Worm (Caenorhabditis elegans): Measurements from ENCODE around the gene pgl-3.
"Not testable (repeated sequence)": the region's sequence is repeated elsewhere in the genome, so short reads cannot be mapped to it uniquely, and the experiment has no call there.

Gene pgl-3

ce11 chrV:4760674-4761073 is 4.9 kb downstream of the pgl-3 start, which contains the start of gene bgnt-1.4:
TSS of gene bgnt-1.4 (plus strand) at chrV:4760974.
- not testable (repeated sequence) for TF ChIP-seq crh-2, nhr-21, nhr-77 (tag; optimal IDR thresholded peaks at IDR 0.05)

ce11 chrV:4766501-4766900 is 10.7 kb downstream of the pgl-3 start, which contains the start of gene C18G1.8:
TSS of gene C18G1.8 (minus strand) at chrV:4766601.
- no peak for TF ChIP-seq C34F6.9 (tag; optimal IDR thresholded peaks at IDR 0.05)
- no peak for TF ChIP-seq nhr-25 (tag; optimal IDR thresholded peaks at IDR 0.05)
- no peak for TF ChIP-seq lin-11 (tag; optimal IDR thresholded peaks at IDR 0.05)
- no peak for TF ChIP-seq lsy-2 (tag; optimal IDR thresholded peaks at IDR 0.05)
- TF ChIP-seq unc-62 (GFP tag; optimal IDR thresholded peaks at IDR 0.05): no peak
- no peak for TF ChIP-seq nhr-11 (tag; optimal IDR thresholded peaks at IDR 0.05)
- no peak for TF ChIP-seq ZK546.5 (tag; optimal IDR thresholded peaks at IDR 0.05)
- no peak for TF ChIP-seq nhr-12 (tag; optimal IDR thresholded peaks at IDR 0.05)
- TF ChIP-seq gmeb-1 (tag; optimal IDR thresholded peaks at IDR 0.05): no peak
- TF ChIP-seq mab-5 (tag; optimal IDR thresholded peaks at IDR 0.05): no peak
- TF ChIP-seq nhr-23 (tag; optimal IDR thresholded peaks at IDR 0.05): no peak
- no peak for TF ChIP-seq blmp-1 (tag; optimal IDR thresholded peaks at IDR 0.05; ENCODE audit: insufficient read depth)
- no peak for TF ChIP-seq peb-1 (tag; optimal IDR thresholded peaks at IDR 0.05)

ce11 chrV:4769633-4770032 is 13.9 kb downstream of the pgl-3 start, which contains the start of gene C18G1.9:
TSS of gene C18G1.9 (minus strand) at chrV:4769733.
- TF ChIP-seq ztf-1 (GFP tag; conservative IDR thresholded peaks at IDR 0.05) (no peak), nhr-11 (tag; optimal IDR thresholded peaks at IDR 0.05) (no peak), skn-1 (tag; optimal IDR thresholded peaks at IDR 0.05) (no peak), elt-3 (tag; optimal IDR thresholded peaks at IDR 0.05) (no peak), ama-1 (optimal IDR thresholded peaks at IDR 0.05) (no peak)

ce11 chrV:4770408-4770947 is 14.7 kb downstream of the pgl-3 start, which contains the start of gene elt-7:
TSS of gene elt-7 (plus strand) at chrV:4770670.
- no peak for TF ChIP-seq nhr-23 (tag; optimal IDR thresholded peaks at IDR 0.05)
- TF ChIP-seq fos-1 (tag; optimal IDR thresholded peaks at IDR 0.05): peak; percentile 50
- TF ChIP-seq nhr-10 (tag; optimal IDR thresholded peaks at IDR 0.05): no peak
- no peak for TF ChIP-seq Y55F3AM.14 (GFP tag; optimal IDR thresholded peaks at IDR 0.05)
- TF ChIP-seq lin-39 (tag; optimal IDR thresholded peaks at IDR 0.05): no peak
- TF ChIP-seq ama-1 (optimal IDR thresholded peaks at IDR 0.05): no peak
- no peak for TF ChIP-seq mbf-1 (tag; optimal IDR thresholded peaks at IDR 0.05)

- TF ChIP-seq nhr-10 (tag; optimal IDR thresholded peaks at IDR 0.05) (no peak), nhr-11 (tag; optimal IDR thresholded peaks at IDR 0.05) (no peak), nhr-23 (tag; optimal IDR thresholded peaks at IDR 0.05) (no peak), ceh-16 (tag; optimal IDR thresholded peaks at IDR 0.05) (no peak), nhr-77 (tag; optimal IDR thresholded peaks at IDR 0.05) (no peak), R02D3.7 (tag; optimal IDR thresholded peaks at IDR 0.05) (no peak), lsy-2 (tag; optimal IDR thresholded peaks at IDR 0.05) (no peak), lin-39 (tag; optimal IDR thresholded peaks at IDR 0.05) (no peak), sma-3 (GFP tag; optimal IDR thresholded peaks at IDR 0.05) (no peak), F13H6.1 (tag; optimal IDR thresholded peaks at IDR 0.05) (no peak), unc-55 (GFP tag; optimal IDR thresholded peaks at IDR 0.05) (peak; percentile 74), skn-1 (tag; optimal IDR thresholded peaks at IDR 0.05) (no peak), lin-11 (tag; optimal IDR thresholded peaks at IDR 0.05) (no peak), Y55F3AM.14 (GFP tag; optimal IDR thresholded peaks at IDR 0.05) (peak; percentile 97), sem-4 (tag; optimal IDR thresholded peaks at IDR 0.05) (no peak), mab-5 (tag; optimal IDR thresholded peaks at IDR 0.05) (peak; percentile 78), elt-3 (tag; optimal IDR thresholded peaks at IDR 0.05) (no peak), gmeb-1 (tag; optimal IDR thresholded peaks at IDR 0.05) (no peak), ztf-4 (tag; optimal IDR thresholded peaks at IDR 0.05) (no peak), egl-27 (tag; optimal IDR thresholded peaks at IDR 0.05) (no peak)
These were observed 19.4 kb downstream of the pgl-3 start for ce11 chrV:4775140-4775539.
